Worm (Caenorhabditis elegans): ENCODE measurements around the gene F32D8.8.

F32D8.8 gene

DNA sequence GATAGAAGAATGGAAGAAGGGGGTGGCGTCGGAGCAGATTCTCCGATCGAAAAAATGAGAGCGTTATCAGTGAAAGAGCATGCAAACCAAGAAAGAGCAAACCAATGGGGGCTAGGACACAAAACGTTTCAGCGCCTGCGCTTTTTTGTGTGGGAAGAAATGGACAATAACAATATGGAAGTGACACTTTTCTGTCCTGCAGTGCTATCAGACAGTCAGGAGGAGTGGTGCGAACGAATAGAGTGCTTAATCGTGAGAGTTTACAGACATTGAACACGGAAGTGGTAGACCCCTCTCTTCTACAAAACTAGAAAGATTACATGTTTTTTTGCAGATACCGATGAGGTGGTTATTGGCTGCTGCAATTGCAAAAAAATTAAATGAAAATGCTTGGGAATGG, 47.2 kb downstream of the F32D8.8 start:
- TF ChIP-seq ets-7 (tag; optimal IDR thresholded peaks at IDR 0.05): no peak
- no peak for TF ChIP-seq hnd-1 (tag; optimal IDR thresholded peaks at IDR 0.05)
- TF ChIP-seq tbx-11 (GFP tag; IDR thresholded peaks at IDR 0.05): no peak
- no peak for TF ChIP-seq ceh-13 (GFP tag; optimal IDR thresholded peaks at IDR 0.05)
- no peak for TF ChIP-seq F13C5.2 (tag; optimal IDR thresholded peaks at IDR 0.05)

DNA sequence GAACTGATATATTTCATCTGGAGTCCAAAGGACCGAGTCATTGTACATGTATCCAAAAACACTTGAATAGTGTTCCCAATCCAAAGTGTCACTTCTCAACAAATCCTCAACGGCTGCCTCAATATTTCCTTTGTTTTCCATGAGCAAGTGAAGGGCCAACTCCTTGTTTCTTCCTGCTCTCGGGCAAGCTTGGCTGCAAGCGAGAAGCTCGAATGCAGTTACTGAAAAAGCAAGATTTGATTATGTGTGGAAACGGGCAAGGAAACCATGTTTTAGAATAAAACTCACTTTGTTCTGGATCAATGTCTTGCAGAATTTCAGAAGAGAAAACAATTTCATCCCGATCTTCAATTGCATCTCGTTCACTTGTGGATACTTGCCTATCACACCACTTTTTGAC, 48.4 kb downstream of the F32D8.8 start:
- TF ChIP-seq tbx-37 (GFP tag; conservative IDR thresholded peaks at IDR 0.05) (no peak), flt-1 (GFP tag; IDR thresholded peaks at IDR 0.05) (no peak), F13C5.2 (tag; optimal IDR thresholded peaks at IDR 0.05) (no peak), ama-1 (optimal IDR thresholded peaks at IDR 0.05) (no peak), ceh-13 (GFP tag; optimal IDR thresholded peaks at IDR 0.05) (no peak), ceh-36 (tag; optimal IDR thresholded peaks at IDR 0.05) (no peak), pes-1 (GFP tag; IDR thresholded peaks at IDR 0.05) (no peak), tra-4 (tag; optimal IDR thresholded peaks at IDR 0.05) (no peak), aly-1 (tag; optimal IDR thresholded peaks at IDR 0.05) (no peak), hnd-1 (tag; optimal IDR thresholded peaks at IDR 0.05) (no peak), hmg-4 (GFP tag; optimal IDR thresholded peaks at IDR 0.05) (no peak), sea-1 (GFP tag; conservative IDR thresholded peaks at IDR 0.05) (no peak), tbx-11 (GFP tag; IDR thresholded peaks at IDR 0.05) (no peak), ets-7 (tag; optimal IDR thresholded peaks at IDR 0.05) (no peak), hmbx-1 (tag; optimal IDR thresholded peaks at IDR 0.05) (no peak), scrt-1 (GFP tag; IDR thresholded peaks at IDR 0.05) (no peak), B0310.2 (tag; optimal IDR thresholded peaks at IDR 0.05) (no peak)
